Worm (Caenorhabditis elegans) whole organism, L4 larva: ENCODE data around the gene gst-35.
A peak's percentile ranks its signal among the peaks of the same experiment; 100 is the strongest.

ENCODE experiments used
- F26F4.8 ChIP-seq: fragments of 200-800 bp; sonication (Bioruptor generic); conservative IDR thresholded peaks from 2 replicates; pipeline ENCODE4 v1.3.6; 2022; ENCODE audit warnings: missing genetic modification characterization, missing compliant biosample characterization
- F44E2.7 ChIP-seq: fragments of 200-800 bp; sonication (Bioruptor generic); IDR thresholded peaks from 2 replicates; pipeline ENCODE4 v2.1.2; 2022; ENCODE audit warnings: missing genetic modification characterization, missing compliant biosample characterization
- F49E8.2 ChIP-seq: sonication (generic microtip); optimal IDR thresholded peaks from 2 replicates; lab custom pipeline; 2016; ENCODE audit warnings: missing compliant biosample characterization, mild to moderate bottlenecking, missing genetic modification characterization, borderline replicate concordance
- T26A8.4 ChIP-seq: fragments of 200-800 bp; sonication (Bioruptor generic); IDR thresholded peaks from 2 replicates; pipeline ENCODE4 v1.3.6; 2022; ENCODE audit warnings: missing genetic modification characterization, missing compliant biosample characterization
- Y105C5A.15 ChIP-seq: fragments of 200-800 bp; sonication (Bioruptor generic); IDR thresholded peaks from 2 replicates; pipeline ENCODE4 v1.3.6; 2022; ENCODE audit warnings: missing genetic modification characterization, missing compliant biosample characterization
- aha-1 ChIP-seq: fragments of 150-350 bp; peaks from one replicate; lab custom pipeline; 2014; ENCODE audit warnings: missing biosample characterization, missing genetic modification characterization
- aly-2 ChIP-seq: sonication (generic microtip); optimal IDR thresholded peaks from 2 replicates; lab custom pipeline; 2018; ENCODE audit warnings: missing biosample characterization, missing genetic modification characterization
- ceh-32 ChIP-seq: sonication (generic microtip); optimal IDR thresholded peaks from 2 replicates; lab custom pipeline; 2016; ENCODE audit warnings: mild to moderate bottlenecking, missing genetic modification characterization, missing compliant biosample characterization; ENCODE audit not compliant: poor library complexity
- daf-19 ChIP-seq: fragments of 200-800 bp; sonication (Bioruptor generic); conservative IDR thresholded peaks from 2 replicates; pipeline ENCODE4 v1.3.6; 2022; ENCODE audit warnings: missing genetic modification characterization, missing compliant biosample characterization
- dmd-8 ChIP-seq: fragments of 200-800 bp; sonication (Bioruptor generic); IDR thresholded peaks from 2 replicates; pipeline ENCODE4 v1.3.6; 2022; ENCODE audit warnings: missing genetic modification characterization, missing compliant biosample characterization
- dve-1 ChIP-seq: sonication (generic microtip); optimal IDR thresholded peaks from 2 replicates; lab custom pipeline; 2017; ENCODE audit warnings: antibody characterized with exemption, mild to moderate bottlenecking, missing genetic modification characterization, missing compliant biosample characterization; ENCODE audit not compliant: insufficient read depth
- fos-1 ChIP-seq: fragments of 150-350 bp; optimal IDR thresholded peaks from 2 replicates; lab custom pipeline; 2014; ENCODE audit warnings: missing biosample characterization, missing genetic modification characterization
- hlh-11 ChIP-seq: fragments of 200-800 bp; sonication (Bioruptor generic); optimal IDR thresholded peaks from 2 replicates; lab custom pipeline; 2018; ENCODE audit warnings: mild to moderate bottlenecking, missing genetic modification characterization, missing compliant biosample characterization
- jun-1 ChIP-seq: fragments of 150-350 bp; optimal IDR thresholded peaks from 2 replicates; lab custom pipeline; 2014; ENCODE audit warnings: missing biosample characterization, missing genetic modification reagents, missing genetic modification characterization
- lin-13 ChIP-seq: fragments of 150-350 bp; optimal IDR thresholded peaks from 2 replicates; lab custom pipeline; 2014; ENCODE audit warnings: missing biosample characterization, missing genetic modification reagents, missing genetic modification characterization
- lin-15B ChIP-seq: fragments of 150-350 bp; sonication (generic microtip); optimal IDR thresholded peaks from 3 replicates; lab custom pipeline; 2014; ENCODE audit warnings: missing biosample characterization, missing genetic modification characterization
- lin-29 ChIP-seq: fragments of 200-800 bp; sonication (Bioruptor generic); IDR thresholded peaks from 2 replicates; pipeline ENCODE4 v1.3.6; 2022; ENCODE audit warnings: missing genetic modification reagents, missing genetic modification characterization, missing compliant biosample characterization
- lin-38 ChIP-seq: fragments of 200-800 bp; sonication (Bioruptor generic); IDR thresholded peaks from 2 replicates; pipeline ENCODE4 v1.3.6; 2022; ENCODE audit warnings: missing genetic modification reagents, missing genetic modification characterization, missing compliant biosample characterization
- lin-39 ChIP-seq: fragments of 150-350 bp; optimal IDR thresholded peaks from 2 replicates; lab custom pipeline; 2014; ENCODE audit warnings: missing biosample characterization, missing genetic modification reagents, missing genetic modification characterization
- lir-3 ChIP-seq: sonication (generic microtip); optimal IDR thresholded peaks from 2 replicates; lab custom pipeline; 2016; ENCODE audit warnings: mild to moderate bottlenecking, missing genetic modification characterization, missing compliant biosample characterization
- lsy-2 ChIP-seq, 2 experiments: fragments of 150-350 bp in 1 of 2; sonication (generic microtip) in 1 of 2; optimal IDR thresholded peaks; 2 replicates each; lab custom pipeline; 2014 to 2017; ENCODE audit warnings: missing biosample characterization in 2 of 2, missing genetic modification characterization in 2 of 2
- mep-1 ChIP-seq: fragments of 150-350 bp; sonication (generic microtip); optimal IDR thresholded peaks from 3 replicates; lab custom pipeline; 2014; ENCODE audit warnings: missing biosample characterization, missing genetic modification characterization
- mxl-2 ChIP-seq: fragments of 200-800 bp; sonication (Bioruptor generic); conservative IDR thresholded peaks from 2 replicates; pipeline ENCODE4 v1.3.6; 2022; ENCODE audit warnings: missing genetic modification reagents, missing genetic modification characterization, missing compliant biosample characterization
- nhr-10 ChIP-seq: fragments of 150-350 bp; optimal IDR thresholded peaks from 2 replicates; lab custom pipeline; 2014; ENCODE audit warnings: missing biosample characterization, missing genetic modification characterization
- nhr-11 ChIP-seq: fragments of 150-350 bp; optimal IDR thresholded peaks from 2 replicates; lab custom pipeline; 2014; ENCODE audit warnings: missing biosample characterization, missing genetic modification characterization
- nhr-111 ChIP-seq: fragments of 200-800 bp; sonication (Bioruptor generic); optimal IDR thresholded peaks from 2 replicates; lab custom pipeline; 2018; ENCODE audit warnings: mild to moderate bottlenecking, missing genetic modification characterization, missing compliant biosample characterization
- nhr-48 ChIP-seq: sonication (generic microtip); optimal IDR thresholded peaks from 2 replicates; lab custom pipeline; 2016; ENCODE audit warnings: mild to moderate bottlenecking, missing genetic modification characterization, missing compliant biosample characterization
- nhr-76 ChIP-seq: fragments of 150-350 bp; optimal IDR thresholded peaks from 2 replicates; lab custom pipeline; 2014; ENCODE audit warnings: missing biosample characterization, missing genetic modification characterization
- php-3 ChIP-seq: fragments of 200-800 bp; sonication (Bioruptor generic); IDR thresholded peaks from 2 replicates; pipeline ENCODE4 v1.3.6; 2022; ENCODE audit warnings: missing genetic modification reagents, missing genetic modification characterization, missing compliant biosample characterization
- set-16 ChIP-seq: fragments of 200-800 bp; sonication (Bioruptor generic); IDR thresholded peaks from 2 replicates; pipeline ENCODE4 v1.3.6; 2022; ENCODE audit warnings: missing genetic modification reagents, missing genetic modification characterization, missing compliant biosample characterization
- snpc-1.2 ChIP-seq: fragments of 200-800 bp; sonication (Bioruptor generic); IDR thresholded peaks from 2 replicates; pipeline ENCODE4 v1.3.6; 2022; ENCODE audit warnings: missing genetic modification reagents, missing genetic modification characterization, missing compliant biosample characterization
- snpc-4 ChIP-seq: fragments of 150-350 bp; optimal IDR thresholded peaks from 2 replicates; lab custom pipeline; 2014; ENCODE audit warnings: missing biosample characterization, missing genetic modification characterization
- spr-1 ChIP-seq: sonication (generic microtip); optimal IDR thresholded peaks from 2 replicates; lab custom pipeline; 2016; ENCODE audit warnings: mild to moderate bottlenecking, missing genetic modification characterization, missing compliant biosample characterization
- tra-1 ChIP-seq: fragments of 200-800 bp; sonication (Bioruptor generic); IDR thresholded peaks from 2 replicates; pipeline ENCODE4 v1.3.6; 2022; ENCODE audit warnings: missing genetic modification reagents, missing genetic modification characterization, missing compliant biosample characterization
- unc-39 ChIP-seq: sonication (generic microtip); optimal IDR thresholded peaks from 2 replicates; lab custom pipeline; 2017; ENCODE audit warnings: missing biosample characterization, missing genetic modification characterization
- unc-62 ChIP-seq, 3 experiments: fragments of 150-350 bp in 1 of 3; sonication (generic microtip); optimal IDR thresholded peaks in 2 of 3; peaks in 1 of 3; 1 replicate in 1 of 3; 2 replicates in 2 of 3; lab custom pipeline; 2014 to 2017; ENCODE audit warnings: missing biosample characterization in 3 of 3, missing genetic modification characterization in 3 of 3, missing genetic modification reagents in 3 of 3, missing genotype in 1 of 3
- ztf-11 ChIP-seq: fragments of 150-350 bp; optimal IDR thresholded peaks from 2 replicates; lab custom pipeline; 2014; ENCODE audit warnings: missing biosample characterization, missing genetic modification characterization

gst-35 gene

ce11 chrII:15158364-15158763 is 26.8 kb downstream of the gst-35 start:
- TF ChIP-seq ceh-32 (no peak), daf-19 (GFP tag; lab: Robert Waterston, UW) (no peak), aha-1 (tag; lab: Kevin White, UChicago) (peak; percentile 53)
- TF ChIP-seq, all 104 proteins: peak for 1

- TF ChIP-seq ztf-11 (tag; lab: Kevin White, UChicago), result no peak
- TF ChIP-seq php-3 (GFP tag; lab: Robert Waterston, UW), result no peak
- TF ChIP-seq spr-1 (tag; lab: Kevin White, UChicago), result no peak
- TF ChIP-seq lin-15B, result no peak
- no peak for TF ChIP-seq lir-3 (tag; lab: Kevin White, UChicago)
- TF ChIP-seq nhr-48, result no peak
- no peak for TF ChIP-seq nhr-11 (tag; lab: Kevin White, UChicago)
- no peak for TF ChIP-seq set-16
- no peak for TF ChIP-seq F44E2.7 (GFP tag; lab: Robert Waterston, UW)
- no peak for TF ChIP-seq unc-39 (tag; lab: Kevin White, UChicago)
- TF ChIP-seq lin-29 (GFP tag; lab: Robert Waterston, UW), result no peak
- no peak for TF ChIP-seq daf-19 (GFP tag; lab: Robert Waterston, UW)
These were observed 27.3 kb downstream of the gst-35 start, which contains the start of gene ptr-20 for ce11 chrII:15157880-15158279. TSS of gene ptr-20 (plus strand) at chrII:15158180.

- TF ChIP-seq unc-62 (GFP tag; optimal IDR thresholded peaks at IDR 0.05 in 1 of 2; lab: Kevin White, UChicago) (peak in 1 of 2 experiments; percentile 52), unc-62 (tag; optimal IDR thresholded peaks at IDR 0.05; lab: Kevin White, UChicago) (no peak), dve-1 (tag; lab: Kevin White, UChicago) (no peak), aha-1 (tag; lab: Kevin White, UChicago) (peak; percentile 46)
These were observed 36.7 kb downstream of the gst-35 start for ce11 chrII:15148442-15148841.

ce11 chrII:15145594-15145993 is 39.6 kb downstream of the gst-35 start, which contains the start of gene Y53F4B.27:
TSS of gene Y53F4B.27 (plus strand) at chrII:15145894.
- TF ChIP-seq F49E8.2 (tag; lab: Kevin White, UChicago), result no peak
- no peak for TF ChIP-seq dmd-8 (GFP tag; lab: Robert Waterston, UW)
- no peak for TF ChIP-seq tra-1
- TF ChIP-seq aha-1 (tag; lab: Kevin White, UChicago), result peak; percentile 96
- TF ChIP-seq F26F4.8 (GFP tag; lab: Robert Waterston, UW), result no peak
- no peak for TF ChIP-seq dve-1 (tag; lab: Kevin White, UChicago)
- no peak for TF ChIP-seq nhr-76 (tag; lab: Kevin White, UChicago)
- no peak for TF ChIP-seq nhr-48
- no peak for TF ChIP-seq nhr-10 (tag; lab: Kevin White, UChicago)
- no peak for TF ChIP-seq lsy-2 (tag; optimal IDR thresholded peaks at IDR 0.05; lab: Kevin White, UChicago)
- peak in 1 of 2 experiments; percentile 36 for TF ChIP-seq unc-62 (GFP tag; optimal IDR thresholded peaks at IDR 0.05 in 1 of 2; lab: Kevin White, UChicago)
- no peak for TF ChIP-seq unc-62 (tag; optimal IDR thresholded peaks at IDR 0.05; lab: Kevin White, UChicago)
- peak; percentile 24 for TF ChIP-seq hlh-11 (tag; lab: Kevin White, UChicago)
- no peak for TF ChIP-seq snpc-4 (tag; lab: Kevin White, UChicago)
- no peak for TF ChIP-seq jun-1
- no peak for TF ChIP-seq snpc-1.2
- TF ChIP-seq lin-39 (tag; lab: Kevin White, UChicago), result no peak
- TF ChIP-seq lin-13, result no peak
- TF ChIP-seq mep-1 (tag; lab: Kevin White, UChicago), result no peak
- no peak for TF ChIP-seq aly-2 (tag; lab: Kevin White, UChicago)
- TF ChIP-seq T26A8.4 (GFP tag; lab: Robert Waterston, UW), result no peak
- no peak for TF ChIP-seq nhr-111
- no peak for TF ChIP-seq Y105C5A.15 (GFP tag; lab: Robert Waterston, UW)
- TF ChIP-seq lin-38 (GFP tag; lab: Robert Waterston, UW), result no peak
- no peak for TF ChIP-seq fos-1 (tag; lab: Kevin White, UChicago)
- no peak for TF ChIP-seq mxl-2 (GFP tag; lab: Robert Waterston, UW)
